Worm (Caenorhabditis elegans) whole organism, L1 larva: ENCODE data around the gene idpb-5.

Experiments
- C16A3.4 ChIP-seq: fragments of 150-350 bp; optimal IDR thresholded peaks from 2 replicates; lab custom pipeline; 2014; ENCODE audit warnings: missing biosample characterization, missing genetic modification characterization
- F16B12.6 ChIP-seq: fragments of 150-350 bp; optimal IDR thresholded peaks from 2 replicates; lab custom pipeline; 2014; ENCODE audit warnings: missing biosample characterization, missing genetic modification characterization
- Y116A8C.19 ChIP-seq: sonication (generic microtip); optimal IDR thresholded peaks from 2 replicates; lab custom pipeline; 2016; ENCODE audit warnings: missing compliant biosample characterization, missing genetic modification characterization, borderline replicate concordance
- aha-1 ChIP-seq: fragments of 150-350 bp; optimal IDR thresholded peaks from 2 replicates; lab custom pipeline; 2014; ENCODE audit warnings: missing biosample characterization, missing genetic modification characterization
- ceh-63 ChIP-seq: fragments of 200-800 bp; sonication (Bioruptor generic); optimal IDR thresholded peaks from 2 replicates; lab custom pipeline; 2018; ENCODE audit warnings: mild to moderate bottlenecking, missing genetic modification characterization, missing compliant biosample characterization
- ceh-88 ChIP-seq: fragments of 200-800 bp; sonication (Bioruptor generic); IDR thresholded peaks from 2 replicates; pipeline ENCODE4 v1.3.6; 2022; ENCODE audit warnings: missing genetic modification characterization, missing compliant biosample characterization
- efl-1 ChIP-seq, 4 experiments: fragments of 150-350 bp; optimal IDR thresholded peaks in 3 of 4; peaks in 1 of 4; 1 replicate in 1 of 4; 2 replicates in 3 of 4; lab custom pipeline; 2014; ENCODE audit warnings: missing biosample characterization in 2 of 4, missing genetic modification characterization in 2 of 4, missing genetic modification reagents in 2 of 4
- efl-3 ChIP-seq: fragments of 200-800 bp; sonication (Bioruptor generic); optimal IDR thresholded peaks from 2 replicates; lab custom pipeline; 2018; ENCODE audit warnings: mild to moderate bottlenecking, missing genetic modification characterization, missing compliant biosample characterization
- elt-3 ChIP-seq, 6 experiments: fragments of 150-350 bp in 1 of 6; sonication (generic microtip); optimal IDR thresholded peaks; 2 replicates each; lab custom pipeline; 2017 to 2018; ENCODE audit warnings: missing biosample characterization in 6 of 6, missing genetic modification characterization in 6 of 6, inconsistent platforms in 1 of 6
- ets-5 ChIP-seq: fragments of 200-800 bp; sonication (Bioruptor generic); IDR thresholded peaks from 2 replicates; pipeline ENCODE4 v1.3.6; 2022; ENCODE audit warnings: missing genetic modification characterization, missing compliant biosample characterization
- fkh-10 ChIP-seq: sonication (generic microtip); optimal IDR thresholded peaks from 2 replicates; lab custom pipeline; 2017; ENCODE audit warnings: missing biosample characterization, missing genetic modification reagents, missing genetic modification characterization
- grh-1 ChIP-seq: fragments of 200-800 bp; sonication (Bioruptor generic); IDR thresholded peaks from 2 replicates; pipeline ENCODE4 v1.3.6; 2022; ENCODE audit warnings: missing genetic modification reagents, missing genetic modification characterization, missing compliant biosample characterization
- hlh-17 ChIP-seq: fragments of 200-800 bp; sonication (Bioruptor generic); optimal IDR thresholded peaks from 2 replicates; lab custom pipeline; 2018; ENCODE audit warnings: missing genetic modification characterization, mild to moderate bottlenecking, missing compliant biosample characterization, moderate library complexity, borderline replicate concordance
- hlh-4 ChIP-seq: sonication (generic microtip); optimal IDR thresholded peaks from 2 replicates; lab custom pipeline; 2016; ENCODE audit warnings: mild to moderate bottlenecking, missing genetic modification characterization, missing compliant biosample characterization
- irx-1 ChIP-seq: sonication (generic microtip); optimal IDR thresholded peaks from 2 replicates; lab custom pipeline; 2016; ENCODE audit warnings: missing genetic modification characterization, missing compliant biosample characterization
- isw-1 ChIP-seq: fragments of 200-800 bp; sonication (Bioruptor generic); IDR thresholded peaks from 2 replicates; pipeline ENCODE4 v1.3.6; 2022; ENCODE audit warnings: missing genetic modification characterization, missing compliant biosample characterization
- lin-14 ChIP-seq: fragments of 200-800 bp; sonication (Bioruptor generic); optimal IDR thresholded peaks from 2 replicates; lab custom pipeline; 2018; ENCODE audit warnings: mild to moderate bottlenecking, missing genetic modification characterization, moderate library complexity, missing compliant biosample characterization
- lin-15B ChIP-seq: fragments of 150-350 bp; sonication (generic microtip); optimal IDR thresholded peaks from 3 replicates; lab custom pipeline; 2014; ENCODE audit warnings: missing biosample characterization, missing genetic modification characterization
- lsy-2 ChIP-seq, 2 experiments: fragments of 150-350 bp; optimal IDR thresholded peaks; 2 replicates each; lab custom pipeline; 2014; ENCODE audit warnings: missing biosample characterization in 2 of 2, missing genetic modification characterization in 2 of 2
- mep-1 ChIP-seq: fragments of 150-350 bp; optimal IDR thresholded peaks from 2 replicates; lab custom pipeline; 2014; ENCODE audit warnings: missing biosample characterization, missing genetic modification characterization
- nhr-19 ChIP-seq: fragments of 200-800 bp; sonication (Bioruptor generic); conservative IDR thresholded peaks from 2 replicates; pipeline ENCODE4 v1.3.6; 2022; ENCODE audit warnings: missing genetic modification characterization, missing compliant biosample characterization
- nhr-237 ChIP-seq: fragments of 150-350 bp; optimal IDR thresholded peaks from 2 replicates; lab custom pipeline; 2014; ENCODE audit warnings: missing biosample characterization, missing genetic modification characterization
- nhr-47 ChIP-seq: sonication (generic microtip); optimal IDR thresholded peaks from 2 replicates; lab custom pipeline; 2016; ENCODE audit warnings: mild to moderate bottlenecking, missing genetic modification characterization, moderate library complexity, missing compliant biosample characterization
- nhr-71 ChIP-seq: sonication (generic microtip); optimal IDR thresholded peaks from 2 replicates; lab custom pipeline; 2016; ENCODE audit warnings: mild to moderate bottlenecking, missing genetic modification characterization, moderate library complexity, missing compliant biosample characterization
- nhr-76 ChIP-seq: sonication (generic microtip); optimal IDR thresholded peaks from 2 replicates; lab custom pipeline; 2017; ENCODE audit warnings: missing biosample characterization, missing genetic modification characterization
- nhr-85 ChIP-seq: sonication (generic microtip); peaks from one replicate; lab custom pipeline; 2016; ENCODE audit warnings: missing genetic modification characterization, inconsistent platforms, missing compliant biosample characterization
- nhr-90 ChIP-seq: sonication (generic microtip); optimal IDR thresholded peaks from 2 replicates; lab custom pipeline; 2016; ENCODE audit warnings: mild to moderate bottlenecking, missing genetic modification characterization, missing compliant biosample characterization; ENCODE audit not compliant: poor library complexity
- pax-3 ChIP-seq: fragments of 200-800 bp; sonication (Bioruptor generic); optimal IDR thresholded peaks from 2 replicates; lab custom pipeline; 2018; ENCODE audit warnings: mild to moderate bottlenecking, missing genetic modification characterization, moderate library complexity, missing compliant biosample characterization
- pqm-1 ChIP-seq: sonication (generic microtip); optimal IDR thresholded peaks from 3 replicates; lab custom pipeline; 2017; ENCODE audit warnings: missing biosample characterization, missing genetic modification characterization
- snu-23 ChIP-seq: sonication (generic microtip); optimal IDR thresholded peaks from 2 replicates; lab custom pipeline; 2016; ENCODE audit warnings: missing genetic modification characterization, missing compliant biosample characterization
- sox-4 ChIP-seq: sonication (generic microtip); optimal IDR thresholded peaks from 2 replicates; lab custom pipeline; 2016; ENCODE audit warnings: missing genetic modification characterization, missing compliant biosample characterization
- swsn-7 ChIP-seq: sonication (generic microtip); optimal IDR thresholded peaks from 2 replicates; lab custom pipeline; 2016; ENCODE audit warnings: missing genetic modification characterization, missing compliant biosample characterization
- tlp-1 ChIP-seq: fragments of 150-350 bp; optimal IDR thresholded peaks from 2 replicates; lab custom pipeline; 2014; ENCODE audit warnings: missing biosample characterization, missing genetic modification characterization
- unc-86 ChIP-seq: sonication (generic microtip); optimal IDR thresholded peaks from 2 replicates; lab custom pipeline; 2016; ENCODE audit warnings: missing genetic modification characterization, missing compliant biosample characterization
- unc-98 ChIP-seq: fragments of 200-800 bp; sonication (Bioruptor generic); IDR thresholded peaks from 2 replicates; pipeline ENCODE4 v1.3.6; 2022; ENCODE audit warnings: missing genetic modification characterization, missing compliant biosample characterization
- zag-1 ChIP-seq: fragments of 150-350 bp; optimal IDR thresholded peaks from 2 replicates; lab custom pipeline; 2014; ENCODE audit warnings: missing biosample characterization, missing genetic modification characterization
- ztf-11 ChIP-seq, 2 experiments: sonication (generic microtip); optimal IDR thresholded peaks; 2 replicates each; lab custom pipeline; 2016 to 2017; ENCODE audit warnings: missing genetic modification characterization in 2 of 2, missing biosample characterization in 1 of 2, missing compliant biosample characterization in 1 of 2

idpb-5 gene

ce11 chrV:11809935-11810334 lies 29.4 kb upstream of the idpb-5 start:
- TF ChIP-seq mep-1 (tag; lab: Kevin White, UChicago), result no peak
- no peak for TF ChIP-seq efl-1 (optimal IDR thresholded peaks at IDR 0.05; lab: Kevin White, UChicago)
- peak in 1 of 2 experiments; percentile 80 for TF ChIP-seq efl-1 (GFP tag; optimal IDR thresholded peaks at IDR 0.05 in 1 of 2; lab: Kevin White, UChicago)
- TF ChIP-seq irx-1, result peak; percentile 9
- peak; percentile 67 for TF ChIP-seq lin-14
- peak; percentile 2 for TF ChIP-seq unc-86 (tag; lab: Kevin White, UChicago)
- no peak for TF ChIP-seq swsn-7 (tag; lab: Kevin White, UChicago)
- no peak for TF ChIP-seq hlh-17
- no peak for TF ChIP-seq snu-23 (GFP tag; lab: Kevin White, UChicago)
- TF ChIP-seq ceh-88 (GFP tag; lab: Robert Waterston, UW), result no peak
- no peak for TF ChIP-seq ztf-11 (tag; optimal IDR thresholded peaks at IDR 0.05; lab: Kevin White, UChicago)
- TF ChIP-seq fkh-10 (GFP tag; lab: Kevin White, UChicago), result no peak
- TF ChIP-seq nhr-90, result no peak
- TF ChIP-seq pqm-1 (tag; lab: Kevin White, UChicago), result no peak
- no peak for TF ChIP-seq ets-5 (GFP tag; lab: Robert Waterston, UW)

- TF ChIP-seq unc-86 (tag; lab: Kevin White, UChicago), result peak; percentile 22
- no peak for TF ChIP-seq ceh-63 (GFP tag; lab: Kevin White, UChicago)
- TF ChIP-seq hlh-4 (tag; lab: Kevin White, UChicago), result no peak
- no peak for TF ChIP-seq nhr-90
- TF ChIP-seq lin-14, result peak; percentile 41
- TF ChIP-seq aha-1 (tag; lab: Kevin White, UChicago), result no peak
- TF ChIP-seq, all 84 proteins: peak for 2
Measured at ce11 chrV:11811921-11812320, 27.4 kb upstream of the idpb-5 start, which contains the start of gene D2023.3. Gene D2023.3, minus strand, starts transcription at chrV:11812021.

- TF ChIP-seq isw-1 (GFP tag; lab: Robert Waterston, UW), result no peak
- no peak for TF ChIP-seq nhr-76 (tag; lab: Kevin White, UChicago)
- TF ChIP-seq F16B12.6 (tag; lab: Kevin White, UChicago), result no peak
- TF ChIP-seq C16A3.4 (tag; lab: Kevin White, UChicago), result no peak
- TF ChIP-seq zag-1 (tag; lab: Kevin White, UChicago), result no peak
- no peak for TF ChIP-seq pax-3 (tag; lab: Kevin White, UChicago)
- TF ChIP-seq grh-1 (GFP tag; lab: Robert Waterston, UW), result no peak
- TF ChIP-seq unc-98 (GFP tag; lab: Robert Waterston, UW), result no peak
- no peak for TF ChIP-seq lin-14
- no peak for TF ChIP-seq tlp-1
- TF ChIP-seq Y116A8C.19 (tag; lab: Kevin White, UChicago), result no peak
Measured at ce11 chrV:11815566-11815965, 23.8 kb upstream of the idpb-5 start.

- TF ChIP-seq elt-3 (tag; optimal IDR thresholded peaks at IDR 0.05; lab: Kevin White, UChicago) (no peak), ceh-88 (GFP tag; lab: Robert Waterston, UW) (peak; percentile 46; the same call in 1 of the 2 replicates), nhr-237 (tag; lab: Kevin White, UChicago) (no peak), efl-3 (GFP tag; lab: Kevin White, UChicago) (no peak), sox-4 (no peak), nhr-71 (peak; percentile 19), ztf-11 (tag; optimal IDR thresholded peaks at IDR 0.05; lab: Kevin White, UChicago) (no peak), nhr-47 (tag; lab: Kevin White, UChicago) (peak; percentile 2), efl-1 (optimal IDR thresholded peaks at IDR 0.05; lab: Kevin White, UChicago) (no peak), efl-1 (GFP tag; optimal IDR thresholded peaks at IDR 0.05 in 1 of 2; lab: Kevin White, UChicago) (peak in 1 of 2 experiments; percentile 79), nhr-19 (peak; percentile 44), C16A3.4 (tag; lab: Kevin White, UChicago) (no peak), lsy-2 (tag; optimal IDR thresholded peaks at IDR 0.05; lab: Kevin White, UChicago) (peak in 1 of 2 experiments; percentile 4), nhr-85 (tag; lab: Kevin White, UChicago) (no peak), lin-15B (tag; lab: Kevin White, UChicago) (no peak)
Measured at ce11 chrV:11817263-11817726, 22.0 kb upstream of the idpb-5 start.
